Worm (Caenorhabditis elegans): ENCODE measurements around the gene trxr-2.

DNA sequence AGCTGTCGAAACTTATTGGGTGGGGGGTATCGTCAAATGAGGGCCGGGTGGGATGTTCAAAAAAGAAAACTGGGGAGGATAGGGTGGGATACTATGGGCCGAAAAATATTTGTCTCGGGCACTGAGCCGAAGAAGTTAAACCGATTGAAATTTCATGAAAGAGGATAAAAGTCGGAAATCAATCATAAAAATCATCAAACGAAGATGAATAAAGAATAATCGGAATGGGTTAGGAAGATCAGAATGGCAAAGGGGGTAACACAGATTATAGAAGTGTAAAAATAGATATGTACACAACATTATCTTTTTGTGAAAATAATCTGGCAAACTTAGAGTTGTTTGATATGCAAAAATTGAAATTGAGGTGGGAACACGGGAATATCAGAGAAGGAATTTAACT is 42.0 kb downstream of the trxr-2 start:
- no peak for TF ChIP-seq unc-62 (GFP tag; optimal IDR thresholded peaks at IDR 0.05)
- no peak for TF ChIP-seq pax-3 (tag; optimal IDR thresholded peaks at IDR 0.05)
- no peak for TF ChIP-seq ces-1 (GFP tag; optimal IDR thresholded peaks at IDR 0.05)
